Fruit fly (Drosophila melanogaster) whole organism, prepupa: Measurements from ENCODE around the gene Cp36.

ENCODE experiments used
- Blimp-1 ChIP-seq: fragments of 200-800 bp; sonication (Bioruptor generic); optimal IDR thresholded peaks from 3 replicates; lab custom pipeline; 2017; ENCODE audit warnings: missing biosample characterization, missing genetic modification characterization, mild to moderate bottlenecking, moderate library complexity, missing genetic modification reagents
- CG10631 ChIP-seq: fragments of 200-800 bp; sonication (Bioruptor generic); optimal IDR thresholded peaks from 2 replicates; lab custom pipeline; 2016; ENCODE audit warnings: missing biosample characterization, missing genetic modification characterization
- CG11294 ChIP-seq: fragments of 200-800 bp; sonication (Bioruptor generic); IDR thresholded peaks from 2 replicates; pipeline ENCODE4 v1.3.6; 2022; ENCODE audit warnings: missing biosample characterization, missing genetic modification characterization
- CG11902 ChIP-seq: fragments of 200-800 bp; sonication (Bioruptor generic); optimal IDR thresholded peaks from 3 replicates; lab custom pipeline; 2016; ENCODE audit warnings: missing biosample characterization, missing genetic modification characterization
- CG16779 ChIP-seq: fragments of 200-800 bp; sonication (Bioruptor generic); optimal IDR thresholded peaks from 3 replicates; lab custom pipeline; 2017; ENCODE audit warnings: missing biosample characterization, mild to moderate bottlenecking, missing genetic modification characterization
- CG34406 ChIP-seq: fragments of 200-800 bp; sonication (Bioruptor generic); optimal IDR thresholded peaks from 3 replicates; lab custom pipeline; 2016; ENCODE audit warnings: missing biosample characterization, missing genetic modification characterization
- CG3919 ChIP-seq: fragments of 200-800 bp; sonication (Bioruptor generic); optimal IDR thresholded peaks from 3 replicates; lab custom pipeline; 2016; ENCODE audit warnings: missing biosample characterization, missing genetic modification characterization
- CG4318 ChIP-seq: fragments of 200-800 bp; sonication (Bioruptor generic); optimal IDR thresholded peaks from 3 replicates; lab custom pipeline; 2017; ENCODE audit warnings: missing biosample characterization, mild to moderate bottlenecking, missing genetic modification characterization
- CG6163 ChIP-seq: fragments of 200-800 bp; sonication (Bioruptor generic); IDR thresholded peaks from 3 replicates; pipeline ENCODE4 v1.3.6; 2022; ENCODE audit warnings: missing biosample characterization, missing genetic modification characterization
- CG6276 ChIP-seq: fragments of 200-800 bp; sonication (Bioruptor generic); optimal IDR thresholded peaks from 2 replicates; lab custom pipeline; 2017; ENCODE audit warnings: missing biosample characterization, mild to moderate bottlenecking, missing genetic modification characterization
- CG6792 ChIP-seq: fragments of 200-800 bp; sonication (Bioruptor generic); optimal IDR thresholded peaks from 3 replicates; lab custom pipeline; 2016; ENCODE audit warnings: missing biosample characterization, missing genetic modification characterization
- CG6808 ChIP-seq: fragments of 200-800 bp; sonication (Bioruptor generic); optimal IDR thresholded peaks from 3 replicates; lab custom pipeline; 2017; ENCODE audit warnings: missing biosample characterization, missing genetic modification characterization, mild to moderate bottlenecking, moderate library complexity, missing genetic modification reagents
- CG6854 ChIP-seq: fragments of 200-800 bp; sonication (Bioruptor generic); optimal IDR thresholded peaks from 2 replicates; lab custom pipeline; 2017; ENCODE audit warnings: missing biosample characterization, mild to moderate bottlenecking, missing genetic modification characterization
- CG7368 ChIP-seq: fragments of 200-800 bp; sonication (Bioruptor generic); optimal IDR thresholded peaks from 3 replicates; lab custom pipeline; 2016; ENCODE audit warnings: missing biosample characterization, missing genetic modification characterization
- CG8119 ChIP-seq: fragments of 200-800 bp; sonication (Bioruptor generic); IDR thresholded peaks from 3 replicates; pipeline ENCODE4 v1.3.6; 2022; ENCODE audit warnings: missing biosample characterization, missing genetic modification characterization
- CG8632 ChIP-seq: fragments of 200-800 bp; sonication (Bioruptor generic); optimal IDR thresholded peaks from 3 replicates; lab custom pipeline; 2016; ENCODE audit warnings: missing biosample characterization, missing genetic modification characterization
- CG9139 ChIP-seq: fragments of 200-800 bp; sonication (Bioruptor generic); optimal IDR thresholded peaks from 3 replicates; lab custom pipeline; 2017; ENCODE audit warnings: missing biosample characterization, mild to moderate bottlenecking, missing genetic modification characterization
- Eip75B ChIP-seq: fragments of 200-800 bp; sonication (Bioruptor generic); optimal IDR thresholded peaks from 3 replicates; lab custom pipeline; 2016; ENCODE audit warnings: missing biosample characterization, missing genetic modification characterization
- Eip78C ChIP-seq: fragments of 200-800 bp; sonication (Bioruptor generic); peaks from one replicate; lab custom pipeline; 2016; ENCODE audit warnings: missing biosample characterization, missing genetic modification characterization
- Eip93F ChIP-seq: fragments of 200-800 bp; sonication (Bioruptor generic); optimal IDR thresholded peaks from 2 replicates; lab custom pipeline; 2016; ENCODE audit warnings: missing biosample characterization, mild to moderate bottlenecking, missing genetic modification characterization
- Ets21C ChIP-seq: fragments of 200-800 bp; sonication (Bioruptor generic); optimal IDR thresholded peaks from 3 replicates; lab custom pipeline; 2016; ENCODE audit warnings: missing biosample characterization, missing genetic modification characterization
- Hr38 ChIP-seq: sonication (Bioruptor generic); optimal IDR thresholded peaks from 2 replicates; lab custom pipeline; 2016; ENCODE audit warnings: missing biosample characterization, missing genetic modification characterization
- Hr39 ChIP-seq: fragments of 200-800 bp; sonication (Bioruptor generic); optimal IDR thresholded peaks from 2 replicates; lab custom pipeline; 2016; ENCODE audit warnings: missing biosample characterization, missing genetic modification characterization
- Sox14 ChIP-seq: fragments of 200-800 bp; sonication (Bioruptor generic); optimal IDR thresholded peaks from 3 replicates; lab custom pipeline; 2016; ENCODE audit warnings: missing biosample characterization, missing genetic modification characterization
- Sox15 ChIP-seq: fragments of 200-800 bp; sonication (Bioruptor generic); optimal IDR thresholded peaks from 3 replicates; lab custom pipeline; 2016; ENCODE audit warnings: missing biosample characterization, missing genetic modification characterization
- dac ChIP-seq: fragments of 200-800 bp; sonication (Bioruptor generic); optimal IDR thresholded peaks from 2 replicates; lab custom pipeline; 2017; ENCODE audit warnings: missing biosample characterization, mild to moderate bottlenecking, missing genetic modification characterization
- dsx ChIP-seq: fragments of 200-800 bp; optimal IDR thresholded peaks from 3 replicates; lab custom pipeline; 2019; ENCODE audit warnings: missing biosample characterization, mild to moderate bottlenecking, missing genetic modification characterization, moderate library complexity; ENCODE audit not compliant: poor library complexity, severe bottlenecking
- esn ChIP-seq: fragments of 200-800 bp; sonication (Bioruptor generic); optimal IDR thresholded peaks from 2 replicates; lab custom pipeline; 2016; ENCODE audit warnings: missing biosample characterization, mild to moderate bottlenecking, missing genetic modification characterization, moderate library complexity
- fd59A ChIP-seq: fragments of 200-800 bp; sonication (Bioruptor generic); optimal IDR thresholded peaks from 2 replicates; lab custom pipeline; 2017; ENCODE audit warnings: missing biosample characterization, mild to moderate bottlenecking, missing genetic modification characterization, missing genetic modification reagents
- fkh ChIP-seq: fragments of 200-800 bp; sonication (Bioruptor generic); optimal IDR thresholded peaks from 3 replicates; lab custom pipeline; 2017; ENCODE audit warnings: missing biosample characterization, mild to moderate bottlenecking, missing genetic modification characterization, moderate library complexity
- net ChIP-seq: fragments of 200-800 bp; sonication (Bioruptor generic); optimal IDR thresholded peaks from 3 replicates; lab custom pipeline; 2016; ENCODE audit warnings: missing biosample characterization, missing genetic modification characterization
- spab ChIP-seq: fragments of 200-800 bp; sonication (Bioruptor generic); optimal IDR thresholded peaks from 2 replicates; lab custom pipeline; 2017; ENCODE audit warnings: missing biosample characterization, mild to moderate bottlenecking, missing genetic modification characterization, missing genetic modification reagents
- ss ChIP-seq, 2 experiments: fragments of 200-800 bp; sonication (Bioruptor generic); optimal IDR thresholded peaks; 2 replicates in 1 of 2; 3 replicates in 1 of 2; lab custom pipeline; 2017 to 2018; ENCODE audit warnings: mild to moderate bottlenecking in 2 of 2, missing biosample characterization in 2 of 2, missing genetic modification characterization in 2 of 2, moderate library complexity in 1 of 2
- svp ChIP-seq: fragments of 200-800 bp; sonication (Bioruptor generic); peaks from one replicate; lab custom pipeline; 2016; ENCODE audit warnings: missing biosample characterization, missing genetic modification characterization

Gene Cp36

dm6 chrX:8476817-8477216 is 2.3 kb upstream of the Cp36 start, which contains the start of gene Cp7Fc:
Gene Cp7Fc, plus strand, starts transcription at chrX:8477117.
- TF ChIP-seq CG16779 (no peak), CG4318 (no peak), CG34406 (GFP tag; lab: Kevin White, UChicago) (no peak), CG9139 (GFP tag; lab: Kevin White, UChicago) (no peak), fd59A (GFP tag; lab: Kevin White, UChicago) (no peak), Ets21C (GFP tag; lab: Kevin White, UChicago) (no peak), CG6276 (GFP tag; lab: Kevin White, UChicago) (no peak), fkh (GFP tag; lab: Kevin White, UChicago) (no peak), net (GFP tag; lab: Kevin White, UChicago) (no peak)
- TF ChIP-seq, all 60 proteins: peak for 0

DNA sequence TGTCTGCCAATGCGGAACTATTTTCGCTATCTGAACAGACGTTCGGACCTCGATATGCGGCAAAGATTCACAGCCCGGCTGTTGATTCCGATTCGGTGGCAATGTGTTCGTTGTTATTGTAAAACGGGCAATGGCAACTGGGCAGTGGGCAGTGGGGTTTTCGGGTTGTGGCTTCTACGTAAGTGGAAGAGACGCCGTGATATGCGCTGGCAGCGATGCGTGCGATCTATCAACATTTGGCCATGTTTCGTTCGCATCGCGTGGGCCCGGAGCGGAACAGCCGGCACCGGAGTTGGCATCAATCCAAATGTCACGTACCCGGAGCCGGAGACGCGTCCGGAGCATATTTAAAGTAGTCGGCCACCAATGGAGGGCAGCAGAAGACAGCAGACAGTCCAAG is 2.3 kb downstream of the Cp36 start, which contains the start of gene Cp38:
Gene Cp38 (plus strand): TSS at position 376 of the 400 bp plus-strand sequence.
- TF ChIP-seq Hr39 (GFP tag; lab: Kevin White, UChicago) (no peak), Blimp-1 (GFP tag; lab: Kevin White, UChicago) (no peak), net (GFP tag; lab: Kevin White, UChicago) (no peak), CG6792 (no peak), Eip93F (GFP tag; lab: Kevin White, UChicago) (no peak), CG11902 (no peak), fkh (GFP tag; lab: Kevin White, UChicago) (no peak), CG8119 (GFP tag; lab: Robert Waterston, UW) (no peak)

- no peak for TF ChIP-seq dac (GFP tag; lab: Kevin White, UChicago)
- TF ChIP-seq CG6808 (GFP tag; lab: Kevin White, UChicago), result no peak
- no peak for TF ChIP-seq spab (GFP tag; lab: Kevin White, UChicago)
- no peak for TF ChIP-seq CG3919
- TF ChIP-seq CG6163 (GFP tag; lab: Robert Waterston, UW), result no peak
- no peak for TF ChIP-seq CG9139 (GFP tag; lab: Kevin White, UChicago)
- no peak for TF ChIP-seq svp (GFP tag; lab: Kevin White, UChicago)
- TF ChIP-seq CG8632, result no peak
- no peak for TF ChIP-seq Hr38
- TF ChIP-seq Blimp-1 (GFP tag; lab: Kevin White, UChicago), result no peak
These were observed 4.6 kb downstream of the Cp36 start, which contains the start of gene CG33223 for dm6 chrX:8483671-8484070. Gene CG33223, minus strand, starts transcription at chrX:8483885.

dm6 chrX:8484778-8485177 is 5.7 kb downstream of the Cp36 start:
- no peak for TF ChIP-seq CG7368 (GFP tag; lab: Kevin White, UChicago)
- TF ChIP-seq dac (GFP tag; lab: Kevin White, UChicago), result no peak
- no peak for TF ChIP-seq CG10631 (GFP tag; lab: Kevin White, UChicago)
- TF ChIP-seq Hr39 (GFP tag; lab: Kevin White, UChicago), result no peak
- TF ChIP-seq Eip75B (GFP tag; lab: Kevin White, UChicago), result no peak
- no peak for TF ChIP-seq Blimp-1 (GFP tag; lab: Kevin White, UChicago)
- TF ChIP-seq CG11294 (GFP tag; lab: Robert Waterston, UW), result no peak
- TF ChIP-seq CG11902, result no peak
- TF ChIP-seq CG16779, result no peak
- no peak for TF ChIP-seq dsx (GFP tag; lab: Kevin White, UChicago)
- no peak for TF ChIP-seq CG6854
- TF ChIP-seq esn (GFP tag; lab: Kevin White, UChicago), result no peak
- no peak for TF ChIP-seq CG8119 (GFP tag; lab: Robert Waterston, UW)
- no peak for TF ChIP-seq fd59A (GFP tag; lab: Kevin White, UChicago)
- TF ChIP-seq CG3919, result no peak
- TF ChIP-seq Sox15 (GFP tag; lab: Kevin White, UChicago), result no peak
- TF ChIP-seq Eip78C (GFP tag; lab: Kevin White, UChicago), result no peak
- no peak for TF ChIP-seq CG9139 (GFP tag; lab: Kevin White, UChicago)
- no peak for TF ChIP-seq ss (GFP tag; optimal IDR thresholded peaks at IDR 0.05; lab: Kevin White, UChicago)
- TF ChIP-seq Sox14 (GFP tag; lab: Kevin White, UChicago), result no peak
